Worm (Caenorhabditis elegans): ENCODE results near the gene R144.13.
"Not testable (repeated sequence)": the region's sequence is repeated elsewhere in the genome, so short reads cannot be mapped to it uniquely, and the experiment has no call there.

R144.13 gene

DNA sequence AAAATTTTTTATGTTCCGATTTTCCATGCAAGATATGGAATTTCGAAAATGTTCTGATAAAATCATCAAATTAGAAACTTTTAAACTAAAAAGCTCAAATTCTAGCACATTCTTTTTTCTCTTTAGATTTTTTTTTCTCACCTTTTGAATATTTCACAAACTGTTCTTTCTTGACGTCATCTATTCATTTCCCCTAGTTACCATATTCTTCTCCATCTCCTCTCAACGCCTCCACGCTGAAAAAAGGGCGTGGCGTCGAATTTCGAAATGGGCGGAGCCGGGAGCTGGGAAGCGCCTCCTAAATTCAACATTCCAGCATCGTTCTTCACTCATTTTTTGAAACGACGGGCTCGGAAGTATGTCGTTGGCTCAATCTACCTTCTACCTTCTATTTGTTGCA lies 19.0 kb downstream of the R144.13 start, which contains the start of gene nlp-43:
Gene nlp-43, plus strand, starts transcription at position 301 of the 400 bp plus-strand sequence.
- no peak for TF ChIP-seq dao-5 (tag; optimal IDR thresholded peaks at IDR 0.05)
- no peak for TF ChIP-seq W03F9.2 (tag; optimal IDR thresholded peaks at IDR 0.05)
- TF ChIP-seq him-1 (tag; optimal IDR thresholded peaks at IDR 0.05) = no peak

ce11 chrIII:5044709-5045108 lies 21.6 kb downstream of the R144.13 start, which contains the start of gene C45G9.14:
C45G9.14 (plus strand) TSS chrIII:5045009.
- TF ChIP-seq W03F9.2 (tag; optimal IDR thresholded peaks at IDR 0.05) (no peak), him-1 (tag; optimal IDR thresholded peaks at IDR 0.05) (no peak), dao-5 (tag; optimal IDR thresholded peaks at IDR 0.05) (no peak)

DNA sequence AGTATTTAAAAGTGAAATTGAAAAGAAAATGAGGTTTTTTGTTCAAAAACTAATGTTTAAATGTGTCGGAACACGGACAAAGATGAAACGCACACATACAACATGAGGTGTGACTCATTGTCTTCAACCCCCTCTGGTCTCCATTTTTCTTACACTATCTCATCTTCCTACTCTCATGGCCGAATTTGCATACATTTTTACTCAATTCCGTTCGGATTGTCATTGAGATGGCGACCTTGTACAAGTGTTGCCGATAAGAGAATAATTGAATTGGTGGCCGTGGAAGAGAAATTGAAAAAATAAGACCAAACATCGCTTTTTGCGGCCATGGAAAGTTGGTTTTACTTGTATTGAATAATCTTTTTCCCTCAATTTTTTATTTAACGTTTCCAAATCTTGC lies 24.1 kb downstream of the R144.13 start, which contains the start of gene txbp-3:
Gene txbp-3, minus strand, starts transcription at position 285 of the 400 bp plus-strand sequence.
- TF ChIP-seq him-1 (tag; optimal IDR thresholded peaks at IDR 0.05) = no peak
- TF ChIP-seq W03F9.2 (tag; optimal IDR thresholded peaks at IDR 0.05) = peak; percentile 55
- TF ChIP-seq dao-5 (tag; optimal IDR thresholded peaks at IDR 0.05) = no peak

- TF ChIP-seq dao-5 (tag; optimal IDR thresholded peaks at IDR 0.05) = no peak
- TF ChIP-seq W03F9.2 (tag; optimal IDR thresholded peaks at IDR 0.05) = no peak
- TF ChIP-seq him-1 (tag; optimal IDR thresholded peaks at IDR 0.05) = no peak
Observed at ce11 chrIII:5047740-5048139, 24.7 kb downstream of the R144.13 start, which contains the start of gene C45G9.5. C45G9.5 (plus strand) TSS chrIII:5048117.

DNA sequence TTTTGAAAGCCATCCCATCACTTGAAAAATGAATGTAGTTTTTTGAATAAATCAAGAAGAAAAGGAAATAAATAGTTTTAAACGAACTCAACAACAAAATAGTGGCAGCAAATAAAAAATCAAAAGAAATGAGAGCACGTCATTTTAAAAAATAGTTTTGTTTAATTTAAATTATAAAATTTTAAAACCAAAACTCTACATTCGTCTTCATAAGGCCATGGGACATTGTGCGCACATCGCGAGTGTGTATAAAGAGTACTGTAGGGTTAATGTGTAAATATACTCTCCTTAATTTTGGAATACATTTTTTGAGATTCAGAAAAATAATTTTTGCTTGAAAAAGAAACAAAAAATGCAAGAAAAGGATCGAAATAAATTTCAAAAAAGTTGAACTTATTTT lies 28.9 kb downstream of the R144.13 start, which contains the start of gene C45G9.15:
Gene C45G9.15, minus strand, starts transcription at position 101 of the 400 bp plus-strand sequence.
- TF ChIP-seq him-1 (tag; optimal IDR thresholded peaks at IDR 0.05) (no peak), W03F9.2 (tag; optimal IDR thresholded peaks at IDR 0.05) (no peak), dao-5 (tag; optimal IDR thresholded peaks at IDR 0.05) (no peak)

ce11 chrIII:5053541-5053940 lies 30.5 kb downstream of the R144.13 start, which contains the start of gene C45G9.8:
C45G9.8 (minus strand) TSS chrIII:5053641.
- TF ChIP-seq him-1 (tag; optimal IDR thresholded peaks at IDR 0.05) (no peak), dao-5 (tag; optimal IDR thresholded peaks at IDR 0.05) (no peak), W03F9.2 (tag; optimal IDR thresholded peaks at IDR 0.05) (no peak)

DNA sequence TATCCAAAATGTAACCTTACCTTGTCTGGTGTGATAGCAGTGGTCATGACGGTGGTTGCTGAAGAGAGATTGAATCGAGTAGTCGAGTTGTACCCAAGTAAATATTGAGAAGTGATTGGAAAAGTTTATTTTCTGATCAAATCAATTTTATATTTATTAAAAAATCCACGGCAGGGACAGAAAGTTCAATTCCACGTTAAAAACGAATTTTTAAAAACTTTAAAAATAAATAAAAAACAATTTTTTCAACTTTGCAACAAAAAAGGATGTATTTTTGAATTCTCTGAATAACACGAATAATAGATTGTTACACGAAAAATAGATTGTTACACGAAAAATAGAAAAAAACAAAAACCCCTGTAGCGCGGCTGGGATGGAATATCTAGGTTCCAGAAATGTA lies 32.6 kb downstream of the R144.13 start, which contains the start of gene C45G9.9:
Gene C45G9.9, minus strand, starts transcription at position 101 of the 400 bp plus-strand sequence.
- TF ChIP-seq W03F9.2, dao-5, him-1 (tag; optimal IDR thresholded peaks at IDR 0.05): not testable (repeated sequence)

DNA sequence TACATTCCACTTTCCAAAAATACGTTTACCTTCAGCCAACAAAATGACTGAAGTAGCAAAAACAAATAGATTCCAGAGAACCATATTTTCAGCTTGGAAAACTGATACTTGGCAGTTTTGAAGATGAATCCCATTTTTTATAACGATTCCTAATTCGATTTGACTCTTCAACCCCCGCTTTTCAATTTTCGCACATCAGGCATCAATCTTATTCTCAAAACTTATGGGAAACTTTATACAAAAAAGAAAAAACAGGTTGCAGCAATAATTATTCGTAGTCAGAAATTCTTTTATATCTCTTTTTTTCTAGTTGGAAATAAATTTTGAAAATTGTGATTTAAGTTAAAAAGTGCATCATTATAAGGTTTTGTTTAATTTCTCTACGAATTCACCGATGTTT lies 38.7 kb downstream of the R144.13 start, which contains the start of gene C45G9.10:
Gene C45G9.10, minus strand, starts transcription at position 101 of the 400 bp plus-strand sequence.
- TF ChIP-seq dao-5 (tag; optimal IDR thresholded peaks at IDR 0.05) (no peak), W03F9.2 (tag; optimal IDR thresholded peaks at IDR 0.05) (no peak)

- not testable (repeated sequence) for TF ChIP-seq him-1, dao-5, W03F9.2 (tag; optimal IDR thresholded peaks at IDR 0.05)
Observed at ce11 chrIII:5062406-5062805, 39.3 kb downstream of the R144.13 start, which contains the start of gene C45G9.4. C45G9.4 (plus strand) TSS chrIII:5062706.

- no peak for TF ChIP-seq dao-5 (tag; optimal IDR thresholded peaks at IDR 0.05)
- peak; percentile 40 for TF ChIP-seq W03F9.2 (tag; optimal IDR thresholded peaks at IDR 0.05)
- peak; percentile 59 for TF ChIP-seq him-1 (tag; optimal IDR thresholded peaks at IDR 0.05)
Observed at ce11 chrIII:5068675-5069233, 45.7 kb downstream of the R144.13 start, which contains the start of the genes C45G9.11 and C45G9.2. C45G9.11 (minus strand) TSS chrIII:5068725. C45G9.2 (plus strand) TSS chrIII:5069066.

DNA sequence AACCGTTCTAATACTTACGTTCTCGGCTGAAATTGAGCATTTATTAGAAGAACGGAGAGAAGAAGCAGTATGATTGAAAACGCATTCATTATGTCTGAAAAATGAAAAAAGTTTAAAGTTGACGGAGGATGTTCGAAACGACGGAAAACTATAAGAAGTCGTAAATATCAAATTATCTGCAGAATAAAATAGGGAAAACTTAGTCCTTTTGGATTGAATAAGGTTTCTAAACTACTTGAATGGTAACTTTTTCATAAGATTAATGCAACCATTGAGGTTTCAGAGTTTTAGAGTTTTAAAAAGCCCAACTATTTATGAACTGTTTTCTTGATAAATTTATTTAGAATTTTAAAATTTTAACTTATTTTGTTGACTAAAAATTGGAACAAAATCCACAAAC lies 48.4 kb downstream of the R144.13 start, which contains the start of gene C45G9.12:
Gene C45G9.12, minus strand, starts transcription at position 101 of the 400 bp plus-strand sequence.
- TF ChIP-seq dao-5 (tag; optimal IDR thresholded peaks at IDR 0.05) (no peak), him-1 (tag; optimal IDR thresholded peaks at IDR 0.05) (no peak), W03F9.2 (tag; optimal IDR thresholded peaks at IDR 0.05) (no peak)

Data from whole organism, L4/young adult.